Comparison of ENCODE assay signal across 4 worm cellular contexts in genomic region chrIII:1418709-1419108, ce11.
TF ChIP-seq lines count a peak whose summit lies in the region.

No protein-coding gene starts in this region.

TF ChIP-seq in whole organism, L2 larva, 48 proteins besides CTCF, POLR2A, EP300 and RAD21 (continued from another document):
- TF ChIP-seq mbf-1 (tag; optimal IDR thresholded peaks at IDR 0.05; lab: Kevin White, UChicago): no peak
- peak; percentile 63 for TF ChIP-seq ztf-4 (tag; optimal IDR thresholded peaks at IDR 0.05; lab: Kevin White, UChicago)
- TF ChIP-seq ZK546.5 (tag; optimal IDR thresholded peaks at IDR 0.05; lab: Kevin White, UChicago): peak; percentile 97
- TF ChIP-seq nhr-237 (tag; optimal IDR thresholded peaks at IDR 0.05; lab: Kevin White, UChicago): peak; percentile 37
- TF ChIP-seq ztf-11 (tag; optimal IDR thresholded peaks at IDR 0.05; lab: Kevin White, UChicago): no peak
- no peak for TF ChIP-seq ztf-1 (GFP tag; conservative IDR thresholded peaks at IDR 0.05; lab: Robert Waterston, UW)
- peak; percentile 98 to 99 for TF ChIP-seq lsy-2 (tag; optimal IDR thresholded peaks at IDR 0.05; lab: Kevin White, UChicago)
- peak; percentile 88 for TF ChIP-seq sma-9 (GFP tag; optimal IDR thresholded peaks at IDR 0.05; lab: Kevin White, UChicago)
- no peak for TF ChIP-seq sma-9 (tag; optimal IDR thresholded peaks at IDR 0.05; lab: Kevin White, UChicago)
- peak; percentile 63 for TF ChIP-seq gmeb-1 (tag; optimal IDR thresholded peaks at IDR 0.05; lab: Kevin White, UChicago)
- peak; percentile 88 for TF ChIP-seq sma-3 (GFP tag; optimal IDR thresholded peaks at IDR 0.05; lab: Kevin White, UChicago)
- no peak for TF ChIP-seq nhr-77 (tag; optimal IDR thresholded peaks at IDR 0.05; lab: Kevin White, UChicago)
- TF ChIP-seq elt-1 (tag; optimal IDR thresholded peaks at IDR 0.05; lab: Kevin White, UChicago): no peak
- TF ChIP-seq crh-2 (tag; optimal IDR thresholded peaks at IDR 0.05; lab: Kevin White, UChicago): peak; percentile 88
- TF ChIP-seq fos-1 (tag; optimal IDR thresholded peaks at IDR 0.05; lab: Kevin White, UChicago): peak; percentile 75
TF ChIP-seq in whole organism, L2 larva: peak in this region for 29.

TF ChIP-seq in whole organism, L4 larva, 104 proteins besides CTCF, POLR2A, EP300 and RAD21 (continued from another document and continues in another):
- TF ChIP-seq dmd-8 (GFP tag; IDR thresholded peaks at IDR 0.05; lab: Robert Waterston, UW): no peak
- TF ChIP-seq R02D3.7 (tag; optimal IDR thresholded peaks at IDR 0.05; lab: Kevin White, UChicago): no peak
- no peak for TF ChIP-seq egl-27 (tag; optimal IDR thresholded peaks at IDR 0.05; lab: Kevin White, UChicago)
- 0 out of 4 replicates have a peak, but pooled peaks of 1 of the 2 experiments have one; percentile 34 for TF ChIP-seq madf-5 (GFP tag; IDR thresholded peaks at IDR 0.05; lab: Robert Waterston, UW)
- TF ChIP-seq nhr-25 (tag; optimal IDR thresholded peaks at IDR 0.05; lab: Kevin White, UChicago; ENCODE audit: borderline replicate concordance, insufficient read depth): peak; percentile 74
- 0 out of 2 replicates have a peak, but pooled peaks have one; percentile 64 for TF ChIP-seq dmd-9 (GFP tag; IDR thresholded peaks at IDR 0.05; lab: Robert Waterston, UW)
- peak; percentile 24 for TF ChIP-seq ztf-7 (tag; optimal IDR thresholded peaks at IDR 0.05; lab: Kevin White, UChicago)
- TF ChIP-seq lin-13 (GFP tag; optimal IDR thresholded peaks at IDR 0.05; lab: Kevin White, UChicago): peak; percentile 78
- TF ChIP-seq nhr-237 (tag; optimal IDR thresholded peaks at IDR 0.05; lab: Kevin White, UChicago): peak; percentile 13
- TF ChIP-seq madf-9 (GFP tag; conservative IDR thresholded peaks at IDR 0.05; lab: Robert Waterston, UW): peak; percentile 74
- peak; percentile 80 for TF ChIP-seq nhr-102 (tag; optimal IDR thresholded peaks at IDR 0.05; lab: Kevin White, UChicago)
- TF ChIP-seq saeg-2 (GFP tag; IDR thresholded peaks at IDR 0.05; lab: Robert Waterston, UW): peak; percentile 72; the same call in 1 of the 2 replicates
- peak; percentile 77 for TF ChIP-seq ceh-20 (GFP tag; IDR thresholded peaks at IDR 0.05; lab: Robert Waterston, UW)
- TF ChIP-seq mxl-2 (GFP tag; conservative IDR thresholded peaks at IDR 0.05; lab: Robert Waterston, UW): no peak
- TF ChIP-seq mep-1 (tag; optimal IDR thresholded peaks at IDR 0.05; lab: Kevin White, UChicago): peak; percentile 91
- TF ChIP-seq daf-16 (GFP tag; optimal IDR thresholded peaks at IDR 0.05; lab: Kevin White, UChicago): peak; percentile 38 to 51
- TF ChIP-seq daf-16 (tag; optimal IDR thresholded peaks at IDR 0.05; lab: Kevin White, UChicago): peak; percentile 48
- peak; percentile 96 to 99 for TF ChIP-seq lsy-2 (tag; optimal IDR thresholded peaks at IDR 0.05; lab: Kevin White, UChicago)
- TF ChIP-seq ZK546.5 (tag; optimal IDR thresholded peaks at IDR 0.05; lab: Kevin White, UChicago): peak; percentile 51 to 94
- TF ChIP-seq lin-38 (GFP tag; IDR thresholded peaks at IDR 0.05; lab: Robert Waterston, UW): peak; percentile 89
- peak; percentile 44 for TF ChIP-seq nhr-48 (tag; optimal IDR thresholded peaks at IDR 0.05; lab: Kevin White, UChicago)
- TF ChIP-seq lim-7 (GFP tag; IDR thresholded peaks at IDR 0.05; lab: Robert Waterston, UW): no peak
- no peak for TF ChIP-seq nhr-10 (tag; optimal IDR thresholded peaks at IDR 0.05; lab: Kevin White, UChicago)
- peak; percentile 95 for TF ChIP-seq ama-1 (optimal IDR thresholded peaks at IDR 0.05; lab: Kevin White, UChicago)
- no peak for TF ChIP-seq F26F4.8 (GFP tag; conservative IDR thresholded peaks at IDR 0.05; lab: Robert Waterston, UW)
- peak; percentile 12 for TF ChIP-seq lin-15B (tag; optimal IDR thresholded peaks at IDR 0.05; lab: Kevin White, UChicago)
- peak; percentile 86 for TF ChIP-seq hlh-11 (tag; optimal IDR thresholded peaks at IDR 0.05; lab: Kevin White, UChicago)
- peak; percentile 82 for TF ChIP-seq dmd-6 (GFP tag; IDR thresholded peaks at IDR 0.05; lab: Robert Waterston, UW)
- peak; percentile 16; the same call in 1 of the 2 replicates for TF ChIP-seq php-3 (GFP tag; IDR thresholded peaks at IDR 0.05; lab: Robert Waterston, UW)
- TF ChIP-seq lin-1 (GFP tag; IDR thresholded peaks at IDR 0.05; lab: Robert Waterston, UW): peak; percentile 20; the same call in 1 of the 2 replicates
- TF ChIP-seq ctbp-1 (GFP tag; IDR thresholded peaks at IDR 0.05; lab: Robert Waterston, UW): peak; percentile 68
- TF ChIP-seq nhr-111 (GFP tag; optimal IDR thresholded peaks at IDR 0.05; lab: Kevin White, UChicago): no peak
- peak; percentile 93 for TF ChIP-seq aha-1 (tag; lab: Kevin White, UChicago)
- TF ChIP-seq nhr-11 (tag; optimal IDR thresholded peaks at IDR 0.05; lab: Kevin White, UChicago): peak; percentile 91
- TF ChIP-seq lin-39 (tag; optimal IDR thresholded peaks at IDR 0.05; lab: Kevin White, UChicago): no peak
- no peak for TF ChIP-seq ceh-32 (tag; optimal IDR thresholded peaks at IDR 0.05; lab: Kevin White, UChicago; ENCODE audit: poor library complexity)
- no peak for TF ChIP-seq cey-2 (tag; optimal IDR thresholded peaks at IDR 0.05; lab: Kevin White, UChicago; ENCODE audit: borderline replicate concordance, insufficient read depth)
- TF ChIP-seq snpc-4 (tag; optimal IDR thresholded peaks at IDR 0.05; lab: Kevin White, UChicago): peak; percentile 7

TF ChIP-seq in whole organism, late embryonic, 69 proteins besides CTCF, POLR2A, EP300 and RAD21 (continued from another document):
- TF ChIP-seq K02D7.2 (tag; optimal IDR thresholded peaks at IDR 0.05; lab: Kevin White, UChicago) (no peak), hlh-30 (tag; optimal IDR thresholded peaks at IDR 0.05; lab: Kevin White, UChicago; ENCODE audit: insufficient read depth) (peak; percentile 59), zip-5 (tag; optimal IDR thresholded peaks at IDR 0.05; lab: Kevin White, UChicago) (no peak), ceh-31 (tag; optimal IDR thresholded peaks at IDR 0.05; lab: Kevin White, UChicago) (peak; percentile 30), T23F11.4 (GFP tag; optimal IDR thresholded peaks at IDR 0.05; lab: Kevin White, UChicago) (no peak), hlh-6 (tag; optimal IDR thresholded peaks at IDR 0.05; lab: Kevin White, UChicago) (no peak), gmeb-2 (tag; optimal IDR thresholded peaks at IDR 0.05; lab: Kevin White, UChicago) (no peak), nhr-232 (tag; optimal IDR thresholded peaks at IDR 0.05; lab: Kevin White, UChicago) (no peak), npax-4 (tag; optimal IDR thresholded peaks at IDR 0.05; lab: Kevin White, UChicago) (no peak), sox-2 (GFP tag; IDR thresholded peaks at IDR 0.05; lab: Robert Waterston, UW) (no peak), ceh-22 (tag; optimal IDR thresholded peaks at IDR 0.05; lab: Kevin White, UChicago) (no peak), nhr-11 (tag; optimal IDR thresholded peaks at IDR 0.05; lab: Kevin White, UChicago) (no peak), hlh-13 (GFP tag; optimal IDR thresholded peaks at IDR 0.05; lab: Kevin White, UChicago) (no peak), C08G9.2 (tag; optimal IDR thresholded peaks at IDR 0.05; lab: Kevin White, UChicago) (peak; percentile 13), che-1 (tag; optimal IDR thresholded peaks at IDR 0.05; lab: Kevin White, UChicago) (no peak), syd-9 (tag; optimal IDR thresholded peaks at IDR 0.05; lab: Kevin White, UChicago) (peak; percentile 18), ceh-2 (tag; optimal IDR thresholded peaks at IDR 0.05; lab: Kevin White, UChicago) (no peak), nfya-1 (tag; optimal IDR thresholded peaks at IDR 0.05; lab: Kevin White, UChicago) (peak; percentile 96)

TF ChIP-seq in whole organism, mixed stage, embryonic, 35 proteins besides CTCF, POLR2A, EP300 and RAD21 (continued from another document):
- TF ChIP-seq ham-2 (GFP tag; optimal IDR thresholded peaks at IDR 0.05; lab: Kevin White, UChicago) (peak; percentile 33), ztf-11 (tag; optimal IDR thresholded peaks at IDR 0.05; lab: Kevin White, UChicago) (no peak), lin-13 (tag; optimal IDR thresholded peaks at IDR 0.05; lab: Kevin White, UChicago) (peak; percentile 93), lsy-2 (tag; optimal IDR thresholded peaks at IDR 0.05; lab: Kevin White, UChicago) (peak; percentile 97), ces-1 (GFP tag; optimal IDR thresholded peaks at IDR 0.05; lab: Kevin White, UChicago) (no peak)
